Worm (Caenorhabditis elegans) whole organism, L4 larva: Measurements from ENCODE around the gene H41C03.2.

Experiments used
- Y48G9A.11 ChIP-seq: fragments of 200-800 bp; sonication (Bioruptor generic); IDR thresholded peaks from 2 replicates; pipeline ENCODE4 v1.3.6; 2022; ENCODE audit warnings: missing genetic modification reagents, missing genetic modification characterization, missing compliant biosample characterization
- aly-2 ChIP-seq: sonication (generic microtip); optimal IDR thresholded peaks from 2 replicates; lab custom pipeline; 2018; ENCODE audit warnings: missing biosample characterization, missing genetic modification characterization
- ama-1 ChIP-seq: fragments of 150-350 bp; optimal IDR thresholded peaks from 2 replicates; lab custom pipeline; 2014; ENCODE audit warnings: inconsistent platforms, mixed read lengths
- daf-12 ChIP-seq: fragments of 150-350 bp; optimal IDR thresholded peaks from 2 replicates; lab custom pipeline; 2014; ENCODE audit warnings: missing biosample characterization, missing genetic modification reagents, missing genetic modification characterization
- dve-1 ChIP-seq: sonication (generic microtip); optimal IDR thresholded peaks from 2 replicates; lab custom pipeline; 2017; ENCODE audit warnings: antibody characterized with exemption, mild to moderate bottlenecking, missing genetic modification characterization, missing compliant biosample characterization; ENCODE audit not compliant: insufficient read depth
- madf-5 ChIP-seq, 2 experiments: fragments of 200-800 bp; sonication (Bioruptor generic); IDR thresholded peaks; 2 replicates each; pipeline ENCODE4 v1.3.6; 2022; ENCODE audit warnings: missing compliant biosample characterization in 2 of 2, missing genetic modification characterization in 2 of 2
- nhr-102 ChIP-seq: sonication (generic microtip); optimal IDR thresholded peaks from 2 replicates; lab custom pipeline; 2016; ENCODE audit warnings: mild to moderate bottlenecking, missing genetic modification characterization, moderate library complexity, missing compliant biosample characterization
- nhr-41 ChIP-seq: fragments of 200-800 bp; sonication (Bioruptor generic); IDR thresholded peaks from 2 replicates; pipeline ENCODE4 v1.3.6; 2022; ENCODE audit warnings: missing genetic modification reagents, missing genetic modification characterization, missing compliant biosample characterization
- nhr-42 ChIP-seq: fragments of 200-800 bp; sonication (Bioruptor generic); IDR thresholded peaks from 2 replicates; pipeline ENCODE4 v1.3.6; 2022; ENCODE audit warnings: missing genetic modification characterization, missing compliant biosample characterization
- nhr-76 ChIP-seq: fragments of 150-350 bp; optimal IDR thresholded peaks from 2 replicates; lab custom pipeline; 2014; ENCODE audit warnings: missing biosample characterization, missing genetic modification characterization
- snpc-4 ChIP-seq: fragments of 150-350 bp; optimal IDR thresholded peaks from 2 replicates; lab custom pipeline; 2014; ENCODE audit warnings: missing biosample characterization, missing genetic modification characterization
- unc-130 ChIP-seq: sonication (generic microtip); optimal IDR thresholded peaks from 2 replicates; lab custom pipeline; 2016; ENCODE audit warnings: missing genetic modification reagents, missing genetic modification characterization, missing compliant biosample characterization
- unc-62 ChIP-seq, 3 experiments: fragments of 150-350 bp in 1 of 3; sonication (generic microtip); optimal IDR thresholded peaks in 2 of 3; peaks in 1 of 3; 1 replicate in 1 of 3; 2 replicates in 2 of 3; lab custom pipeline; 2014 to 2017; ENCODE audit warnings: missing biosample characterization in 3 of 3, missing genetic modification characterization in 3 of 3, missing genetic modification reagents in 3 of 3, missing genotype in 1 of 3

DNA sequence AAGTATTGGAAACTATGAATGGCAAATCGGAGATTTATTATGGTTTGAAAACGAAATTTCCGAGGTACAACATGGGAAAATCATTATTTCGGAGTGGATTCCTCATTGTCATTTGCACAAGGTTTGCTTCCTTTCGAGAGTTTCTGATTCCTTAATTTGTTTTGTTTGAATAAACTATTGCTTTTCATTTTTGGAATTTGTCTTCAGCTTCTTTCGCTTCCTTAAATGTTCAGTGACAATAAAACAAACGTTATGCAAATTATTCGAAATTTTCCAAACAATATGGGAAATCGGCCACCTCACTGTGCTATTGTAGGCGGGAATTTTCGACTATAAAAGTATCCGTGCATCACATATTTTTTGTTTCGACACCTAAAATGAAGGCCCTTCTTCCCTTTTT is 10.0 kb downstream of the H41C03.2 start, which contains the start of gene nep-25:
- TF ChIP-seq daf-12 (tag; lab: Kevin White, UChicago) (no peak), Y48G9A.11 (no peak), nhr-42 (no peak), dve-1 (no peak), unc-62 (GFP tag; optimal IDR thresholded peaks at IDR 0.05 in 1 of 2; lab: Kevin White, UChicago) (peak in 1 of 2 experiments; percentile 90), unc-62 (tag; optimal IDR thresholded peaks at IDR 0.05; lab: Kevin White, UChicago) (no peak), madf-5 (GFP tag; IDR thresholded peaks at IDR 0.05; lab: Robert Waterston, UW) (no peak), ama-1 (lab: Kevin White, UChicago) (no peak), nhr-102 (tag; lab: Kevin White, UChicago) (no peak), nhr-76 (tag; lab: Kevin White, UChicago) (no peak), aly-2 (tag; lab: Kevin White, UChicago) (no peak), unc-130 (GFP tag; lab: Kevin White, UChicago) (no peak), snpc-4 (no peak), nhr-41 (GFP tag; lab: Robert Waterston, UW) (no peak)
